Worm (Caenorhabditis elegans): ENCODE results near the gene heh-1.

DNA sequence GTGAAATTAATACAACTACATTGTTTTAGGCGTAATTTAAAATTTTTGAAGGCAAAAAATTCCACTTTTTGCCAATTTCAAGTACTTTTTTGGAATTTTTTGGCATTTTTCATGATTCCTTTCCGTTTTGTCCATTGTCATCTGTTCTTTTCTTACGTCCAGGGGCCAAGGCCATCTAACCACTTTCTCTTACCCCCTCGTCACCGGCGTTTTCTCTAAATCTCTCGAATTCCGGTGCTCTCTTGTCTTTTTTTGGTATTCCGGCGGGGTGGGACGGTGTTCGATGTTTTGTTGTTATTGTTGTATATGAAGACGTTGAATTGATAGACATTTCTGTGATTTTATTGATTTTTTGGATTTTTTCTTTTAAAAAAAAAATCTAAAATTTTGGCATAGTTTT is 37.7 kb downstream of the heh-1 start:
- TF ChIP-seq pha-4 (tag; optimal IDR thresholded peaks at IDR 0.05) (no peak), ref-2 (tag; optimal IDR thresholded peaks at IDR 0.05) (no peak), pax-1 (tag; optimal IDR thresholded peaks at IDR 0.05) (no peak), tbx-2 (tag; optimal IDR thresholded peaks at IDR 0.05) (no peak), rnt-1 (tag; optimal IDR thresholded peaks at IDR 0.05) (no peak), ama-1 (optimal IDR thresholded peaks at IDR 0.05) (no peak), fax-1 (tag; optimal IDR thresholded peaks at IDR 0.05) (no peak), hlh-15 (tag; optimal IDR thresholded peaks at IDR 0.05) (no peak), pros-1 (tag; optimal IDR thresholded peaks at IDR 0.05) (no peak), mec-3 (tag; optimal IDR thresholded peaks at IDR 0.05; ENCODE audit: borderline replicate concordance) (no peak), lin-11 (tag; optimal IDR thresholded peaks at IDR 0.05) (no peak)

Measured in whole organism, late embryonic.